Worm (Caenorhabditis elegans) whole organism, L3 larva: ENCODE measurements around the gene idhg-1.

Source experiments
- lsy-12 ChIP-seq: sonication (generic microtip); optimal IDR thresholded peaks from 2 replicates; lab custom pipeline; 2016; ENCODE audit warnings: mild to moderate bottlenecking, missing genetic modification characterization, missing compliant biosample characterization
- nfya-1 ChIP-seq: sonication (generic microtip); optimal IDR thresholded peaks from 2 replicates; lab custom pipeline; 2017; ENCODE audit warnings: missing genetic modification characterization, mild to moderate bottlenecking, missing compliant biosample characterization, antibody characterized with exemption, moderate library complexity; ENCODE audit not compliant: insufficient read depth
- nhr-67 ChIP-seq: fragments of 150-350 bp; optimal IDR thresholded peaks from 2 replicates; lab custom pipeline; 2014; ENCODE audit warnings: missing biosample characterization, missing genetic modification characterization

DNA sequence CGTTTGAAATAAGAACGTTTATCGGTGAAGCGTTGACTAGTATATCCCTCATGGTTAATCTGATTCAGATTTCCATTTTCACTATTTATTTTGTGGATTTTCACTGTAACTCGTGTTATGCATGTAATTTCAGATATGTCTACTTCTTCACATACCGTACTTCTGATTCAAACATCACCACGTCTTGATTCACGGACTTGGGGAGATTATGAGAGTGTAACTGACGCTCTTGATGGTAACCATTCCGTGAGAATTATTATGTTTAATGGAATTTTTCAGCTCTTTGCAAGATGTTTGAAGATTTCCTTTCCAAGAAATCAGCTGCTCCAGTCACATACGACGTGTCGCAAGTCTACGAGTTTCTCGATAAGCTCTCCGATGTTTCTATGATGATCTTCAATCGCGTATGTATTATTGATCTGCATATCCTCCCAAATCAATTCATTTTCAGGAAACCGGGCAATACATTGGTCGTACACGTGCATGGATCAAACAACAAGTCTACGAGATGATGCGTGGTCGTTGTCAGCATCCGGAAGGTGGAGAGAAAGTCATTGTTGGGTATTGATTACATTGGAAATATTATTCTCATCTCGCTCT, 24.6 kb downstream of the idhg-1 start, which contains the start of gene erh-2:
- no peak for TF ChIP-seq nhr-67 (tag; lab: Kevin White, UChicago)
- TF ChIP-seq lsy-12 = no peak
- no peak for TF ChIP-seq nfya-1 (tag; lab: Kevin White, UChicago)
